Worm (Caenorhabditis elegans) whole organism, young adult: ENCODE measurements around the gene twk-11.
"Not testable (repeated sequence)": the region's sequence is repeated elsewhere in the genome, so short reads cannot be mapped to it uniquely, and the experiment has no call there.

Experiments used
- B0336.3 ChIP-seq: fragments of 200-800 bp; sonication (Bioruptor generic); IDR thresholded peaks from 2 replicates; pipeline ENCODE4 v1.3.6; 2022; ENCODE audit warnings: missing genetic modification characterization, missing compliant biosample characterization
- F55B11.4 ChIP-seq: sonication (generic microtip); optimal IDR thresholded peaks from 2 replicates; lab custom pipeline; 2016; ENCODE audit warnings: missing compliant biosample characterization, missing genetic modification characterization, borderline replicate concordance; ENCODE audit not compliant: insufficient read depth
- K12H6.12 ChIP-seq: fragments of 200-800 bp; sonication (Bioruptor generic); optimal IDR thresholded peaks from 2 replicates; lab custom pipeline; 2018; ENCODE audit warnings: mild to moderate bottlenecking, missing genetic modification characterization, missing compliant biosample characterization
- T26A5.8 ChIP-seq: sonication (generic microtip); optimal IDR thresholded peaks from 2 replicates; lab custom pipeline; 2016; ENCODE audit warnings: missing genetic modification characterization, missing compliant biosample characterization
- Y56A3A.18 ChIP-seq: fragments of 200-800 bp; sonication (Bioruptor generic); IDR thresholded peaks from 2 replicates; pipeline ENCODE4 v1.3.6; 2022; ENCODE audit warnings: missing genetic modification reagents, missing genetic modification characterization, missing compliant biosample characterization
- ZK185.1 ChIP-seq: sonication (generic microtip); optimal IDR thresholded peaks from 2 replicates; lab custom pipeline; 2016; ENCODE audit warnings: mild to moderate bottlenecking, missing genetic modification characterization, missing compliant biosample characterization; ENCODE audit not compliant: poor library complexity, severe bottlenecking
- akir-1 ChIP-seq: fragments of 200-800 bp; sonication (Bioruptor generic); optimal IDR thresholded peaks from 2 replicates; lab custom pipeline; 2018; ENCODE audit warnings: mild to moderate bottlenecking, missing genetic modification characterization, moderate library complexity, missing compliant biosample characterization
- atf-7 ChIP-seq: sonication (generic microtip); optimal IDR thresholded peaks from 2 replicates; lab custom pipeline; 2017; ENCODE audit warnings: mild to moderate bottlenecking, missing genetic modification characterization, missing compliant biosample characterization
- cebp-2 ChIP-seq: fragments of 200-800 bp; sonication (Bioruptor generic); IDR thresholded peaks from 2 replicates; pipeline ENCODE4 v1.3.6; 2022; ENCODE audit warnings: missing genetic modification characterization, missing compliant biosample characterization
- ceh-27 ChIP-seq: fragments of 200-800 bp; sonication (Bioruptor generic); optimal IDR thresholded peaks from 2 replicates; lab custom pipeline; 2018; ENCODE audit warnings: mild to moderate bottlenecking, missing genetic modification characterization, moderate library complexity, missing compliant biosample characterization
- ceh-79 ChIP-seq: sonication (generic microtip); optimal IDR thresholded peaks from 2 replicates; lab custom pipeline; 2017; ENCODE audit warnings: mild to moderate bottlenecking, missing genetic modification characterization, missing compliant biosample characterization
- die-1 ChIP-seq: sonication (generic microtip); optimal IDR thresholded peaks from 2 replicates; lab custom pipeline; 2016; ENCODE audit warnings: missing genotype, mild to moderate bottlenecking, missing genetic modification characterization, missing compliant biosample characterization
- egl-44 ChIP-seq: fragments of 200-800 bp; sonication (Bioruptor generic); IDR thresholded peaks from 2 replicates; pipeline ENCODE4 v1.3.6; 2022; ENCODE audit warnings: missing genetic modification reagents, missing genetic modification characterization, missing compliant biosample characterization
- hlh-26 ChIP-seq: fragments of 200-800 bp; sonication (Bioruptor generic); conservative IDR thresholded peaks from 2 replicates; pipeline ENCODE4 v1.3.6; 2022; ENCODE audit warnings: missing genetic modification reagents, missing genetic modification characterization, missing compliant biosample characterization
- lag-1 ChIP-seq: fragments of 200-800 bp; sonication (Bioruptor generic); IDR thresholded peaks from 2 replicates; pipeline ENCODE4 v1.3.6; 2022; ENCODE audit warnings: missing genetic modification reagents, missing genetic modification characterization, missing compliant biosample characterization
- let-526 ChIP-seq: fragments of 200-800 bp; sonication (Bioruptor generic); IDR thresholded peaks from 2 replicates; pipeline ENCODE4 v1.3.6; 2022; ENCODE audit warnings: missing genetic modification reagents, missing genetic modification characterization, missing compliant biosample characterization
- lin-35 ChIP-seq, 3 experiments: fragments of 150-350 bp in 2 of 3; sonication (generic microtip) in 1 of 3; optimal IDR thresholded peaks; 2 replicates each; lab custom pipeline; 2014 to 2018; ENCODE audit warnings: missing biosample characterization in 3 of 3, missing genetic modification characterization in 3 of 3, missing genetic modification reagents in 3 of 3
- lin-40 ChIP-seq: sonication (generic microtip); optimal IDR thresholded peaks from 2 replicates; lab custom pipeline; 2016; ENCODE audit warnings: missing genetic modification characterization, mild to moderate bottlenecking, missing compliant biosample characterization, missing genotype, missing genetic modification reagents
- lin-54 ChIP-seq: fragments of 200-800 bp; sonication (Bioruptor generic); optimal IDR thresholded peaks from 2 replicates; lab custom pipeline; 2018; ENCODE audit warnings: mild to moderate bottlenecking, missing genetic modification characterization, missing compliant biosample characterization
- mes-4 ChIP-seq: sonication (generic microtip); optimal IDR thresholded peaks from 2 replicates; lab custom pipeline; 2016; ENCODE audit warnings: missing genotype, missing genetic modification characterization, missing compliant biosample characterization
- mxl-1 ChIP-seq: sonication (generic microtip); optimal IDR thresholded peaks from 2 replicates; lab custom pipeline; 2016; ENCODE audit warnings: missing genetic modification characterization, missing compliant biosample characterization
- nfya-1 ChIP-seq: sonication (generic microtip); optimal IDR thresholded peaks from 2 replicates; lab custom pipeline; 2017; ENCODE audit warnings: antibody characterized with exemption, missing compliant biosample characterization, missing genetic modification characterization, borderline replicate concordance; ENCODE audit not compliant: insufficient read depth
- nhr-120 ChIP-seq: fragments of 200-800 bp; sonication (Bioruptor generic); IDR thresholded peaks from 2 replicates; pipeline ENCODE4 v1.3.6; 2022; ENCODE audit warnings: missing genetic modification characterization, missing compliant biosample characterization
- pha-4 ChIP-seq: fragments of 150-350 bp; sonication (generic microtip); optimal IDR thresholded peaks from 2 replicates; lab custom pipeline; 2014; ENCODE audit warnings: missing biosample characterization, missing genetic modification reagents, missing genetic modification characterization
- rec-8 ChIP-seq, 2 experiments: sonication (generic microtip); optimal IDR thresholded peaks; 2 replicates each; lab custom pipeline; 2016; ENCODE audit warnings: mild to moderate bottlenecking in 2 of 2, missing genetic modification characterization in 2 of 2, missing genetic modification reagents in 2 of 2, missing genotype in 2 of 2, missing biosample characterization in 1 of 2, missing compliant biosample characterization in 1 of 2, moderate library complexity in 1 of 2
- rpc-1 ChIP-seq, 2 experiments: fragments of 150-350 bp in 1 of 2; sonication (generic microtip) in 1 of 2; optimal IDR thresholded peaks; 2 replicates each; lab custom pipeline; 2014 to 2018; ENCODE audit warnings: missing biosample characterization in 1 of 2, missing genetic modification characterization in 1 of 2, missing genetic modification reagents in 1 of 2, missing genotype in 1 of 2
- snpc-1.3 ChIP-seq: sonication (generic microtip); optimal IDR thresholded peaks from 2 replicates; lab custom pipeline; 2017; ENCODE audit warnings: missing genetic modification characterization, mild to moderate bottlenecking, missing compliant biosample characterization, antibody characterized with exemption, moderate library complexity, missing genotype, missing genetic modification reagents; ENCODE audit not compliant: insufficient read depth
- snpc-4 ChIP-seq, 5 experiments: fragments of 150-350 bp in 1 of 5; sonication (generic microtip) in 4 of 5; optimal IDR thresholded peaks; 2 replicates each; lab custom pipeline; 2014 to 2018; ENCODE audit warnings: missing genetic modification characterization in 5 of 5, missing biosample characterization in 3 of 5, antibody characterized with exemption in 2 of 5, mild to moderate bottlenecking in 2 of 5, missing compliant biosample characterization in 2 of 5, missing genotype in 2 of 5, moderate library complexity in 2 of 5, missing genetic modification reagents in 1 of 5
- sptf-2 ChIP-seq: fragments of 200-800 bp; sonication (Bioruptor generic); optimal IDR thresholded peaks from 2 replicates; lab custom pipeline; 2018; ENCODE audit warnings: mild to moderate bottlenecking, missing genetic modification characterization, missing compliant biosample characterization
- tbx-9 ChIP-seq: sonication (generic microtip); optimal IDR thresholded peaks from 2 replicates; lab custom pipeline; 2016; ENCODE audit warnings: borderline replicate concordance, missing genetic modification characterization, inconsistent platforms, missing compliant biosample characterization
- unc-130 ChIP-seq: sonication (generic microtip); optimal IDR thresholded peaks from 2 replicates; lab custom pipeline; 2016; ENCODE audit warnings: missing genetic modification reagents, missing genetic modification characterization, missing compliant biosample characterization
- unc-62 ChIP-seq: fragments of 150-350 bp; optimal IDR thresholded peaks from 2 replicates; lab custom pipeline; 2014; ENCODE audit warnings: missing biosample characterization, missing genetic modification reagents, missing genetic modification characterization
- zim-3 ChIP-seq: sonication (generic microtip); optimal IDR thresholded peaks from 2 replicates; lab custom pipeline; 2017; ENCODE audit warnings: mild to moderate bottlenecking, missing genetic modification characterization, moderate library complexity, missing compliant biosample characterization
- ztf-18 ChIP-seq: sonication (generic microtip); optimal IDR thresholded peaks from 2 replicates; lab custom pipeline; 2016; ENCODE audit warnings: missing genotype, mild to moderate bottlenecking, missing genetic modification characterization, missing compliant biosample characterization
- ztf-26 ChIP-seq: sonication (generic microtip); optimal IDR thresholded peaks from 2 replicates; lab custom pipeline; 2017; ENCODE audit warnings: missing genetic modification characterization, missing compliant biosample characterization

Gene twk-11

ce11 chrV:7059350-7059749 lies 23.0 kb upstream of the twk-11 start, which contains the start of gene mdt-6 (continued):
- TF ChIP-seq sptf-2 (GFP tag; lab: Kevin White, UChicago) (no peak), nfya-1 (tag; lab: Kevin White, UChicago) (no peak), snpc-4 (GFP tag; optimal IDR thresholded peaks at IDR 0.05; lab: Kevin White, UChicago) (no peak), snpc-4 (tag; optimal IDR thresholded peaks at IDR 0.05; lab: Kevin White, UChicago) (no peak), K12H6.12 (tag; lab: Kevin White, UChicago) (no peak), nhr-120 (GFP tag; lab: Robert Waterston, UW) (no peak), lin-54 (GFP tag; lab: Kevin White, UChicago) (peak; percentile 18), ztf-26 (tag; lab: Kevin White, UChicago) (no peak), die-1 (no peak), B0336.3 (peak; percentile 53), akir-1 (GFP tag; lab: Kevin White, UChicago) (no peak)

ce11 chrV:7057795-7058194 lies 21.4 kb upstream of the twk-11 start, which contains the start of gene Y57E12AL.2:
Y57E12AL.2 (plus strand) TSS chrV:7058095.
- TF ChIP-seq let-526; rec-8 (tag; optimal IDR thresholded peaks at IDR 0.05; lab: Kevin White, UChicago); snpc-4 (GFP tag; optimal IDR thresholded peaks at IDR 0.05; lab: Kevin White, UChicago); snpc-4 (tag; optimal IDR thresholded peaks at IDR 0.05; lab: Kevin White, UChicago): not testable (repeated sequence)

ce11 chrV:7054598-7054997 lies 18.2 kb upstream of the twk-11 start, which contains the start of gene spig-8:
spig-8 (plus strand) TSS chrV:7054898.
- TF ChIP-seq ztf-18 (tag; lab: Kevin White, UChicago), result no peak
- TF ChIP-seq rpc-1 (optimal IDR thresholded peaks at IDR 0.05; lab: Kevin White, UChicago), result no peak
- no peak for TF ChIP-seq rpc-1 (tag; optimal IDR thresholded peaks at IDR 0.05; lab: Kevin White, UChicago)
- TF ChIP-seq snpc-1.3, result no peak
- TF ChIP-seq lin-40 (tag; lab: Kevin White, UChicago), result no peak
- TF ChIP-seq F55B11.4, result no peak
- no peak for TF ChIP-seq rec-8 (tag; optimal IDR thresholded peaks at IDR 0.05; lab: Kevin White, UChicago)
- no peak for TF ChIP-seq nhr-120 (GFP tag; lab: Robert Waterston, UW)
- no peak for TF ChIP-seq Y56A3A.18 (GFP tag; lab: Robert Waterston, UW)
- no peak for TF ChIP-seq tbx-9 (tag; lab: Kevin White, UChicago)
- no peak for TF ChIP-seq pha-4 (tag; lab: Kevin White, UChicago)
- TF ChIP-seq let-526, result no peak
- no peak for TF ChIP-seq atf-7 (tag; lab: Kevin White, UChicago)
- no peak for TF ChIP-seq unc-130 (GFP tag; lab: Kevin White, UChicago)
- TF ChIP-seq T26A5.8 (tag; lab: Kevin White, UChicago), result no peak
- TF ChIP-seq zim-3 (tag; lab: Kevin White, UChicago), result no peak
- TF ChIP-seq lin-35 (GFP tag; optimal IDR thresholded peaks at IDR 0.05; lab: Kevin White, UChicago), result no peak
- TF ChIP-seq lag-1, result no peak
- no peak for TF ChIP-seq ceh-79 (tag; lab: Kevin White, UChicago)
- no peak for TF ChIP-seq cebp-2 (GFP tag; lab: Robert Waterston, UW)
- TF ChIP-seq mxl-1 (tag; lab: Kevin White, UChicago), result no peak
- TF ChIP-seq, all 124 proteins: peak for 0

ce11 chrV:7053100-7053499 lies 16.7 kb upstream of the twk-11 start, which contains the start of gene txt-17:
txt-17 (minus strand) TSS chrV:7053200.
- TF ChIP-seq unc-62 (GFP tag; lab: Kevin White, UChicago) (no peak), ceh-27 (GFP tag; lab: Kevin White, UChicago) (no peak), egl-44 (no peak), ZK185.1 (no peak), F55B11.4 (no peak), mes-4 (tag; lab: Kevin White, UChicago) (no peak), hlh-26 (no peak)
